Fruit fly (Drosophila melanogaster): ENCODE data around the gene CG34308.

The CG34308 gene

dm6 chr3R:13088395-13088794 lies 647 bp upstream of the CG34308 start, which contains the start of gene timeout (continued):
- peak; percentile 73 for TF ChIP-seq Ets97D (GFP tag; optimal IDR thresholded peaks at IDR 0.05)
- TF ChIP-seq ATbp (GFP tag; optimal IDR thresholded peaks at IDR 0.05) = no peak
- TF ChIP-seq Scr (GFP tag; IDR thresholded peaks at IDR 0.05; ENCODE audit: partially characterized antibody) = peak; percentile 70
- TF ChIP-seq zfh1 (GFP tag; IDR thresholded peaks at IDR 0.05) = no peak
- no peak for TF ChIP-seq wor (GFP tag; IDR thresholded peaks at IDR 0.05)
- no peak for TF ChIP-seq Ssrp (tag; optimal IDR thresholded peaks at IDR 0.05)
- TF ChIP-seq CG10209 (GFP tag; optimal IDR thresholded peaks at IDR 0.05) = no peak
- TF ChIP-seq Fer3 (tag; optimal IDR thresholded peaks at IDR 0.05) = no peak
- TF ChIP-seq CG34376 (GFP tag; optimal IDR thresholded peaks at IDR 0.05) = no peak
- TF ChIP-seq pho (GFP tag; optimal IDR thresholded peaks at IDR 0.05) = no peak
- TF ChIP-seq crol (GFP tag; IDR thresholded peaks at IDR 0.05) = no peak
- TF ChIP-seq CG14667 (GFP tag; IDR thresholded peaks at IDR 0.05) = no peak
- peak; percentile 71 for TF ChIP-seq amos (GFP tag; IDR thresholded peaks at IDR 0.05; ENCODE audit: partially characterized antibody)
- TF ChIP-seq lmd (GFP tag; IDR thresholded peaks at IDR 0.05) = no peak
- TF ChIP-seq CG11560 (tag; IDR thresholded peaks at IDR 0.05) = no peak
- TF ChIP-seq CG13775 (GFP tag; optimal IDR thresholded peaks at IDR 0.05) = no peak
- TF ChIP-seq MBD-R2 (GFP tag; IDR thresholded peaks at IDR 0.05) = peak; percentile 87
- no peak for TF ChIP-seq ash1 (GFP tag; optimal IDR thresholded peaks at IDR 0.05)
- no peak for TF ChIP-seq Eip74EF (GFP tag; optimal IDR thresholded peaks at IDR 0.05)
- TF ChIP-seq lov (optimal IDR thresholded peaks at IDR 0.05) = no peak
- no peak for TF ChIP-seq lov (GFP tag; IDR thresholded peaks at IDR 0.05)
- TF ChIP-seq row (GFP tag; IDR thresholded peaks at IDR 0.05) = no peak; the same call in 2 of the 3 replicates
- no peak for TF ChIP-seq gem (tag; optimal IDR thresholded peaks at IDR 0.05)
- TF ChIP-seq tio (GFP tag; optimal IDR thresholded peaks at IDR 0.05) = no peak
- TF ChIP-seq CG42726 (GFP tag; IDR thresholded peaks at IDR 0.05; ENCODE audit: partially characterized antibody) = peak; percentile 47; the same call in 1 of the 2 replicates
- TF ChIP-seq esg (GFP tag; conservative IDR thresholded peaks at IDR 0.05) = no peak
- no peak for TF ChIP-seq ind (GFP tag; optimal IDR thresholded peaks at IDR 0.05)
- no peak for TF ChIP-seq CG6683 (GFP tag; optimal IDR thresholded peaks at IDR 0.05)
- peak; percentile 50 for TF ChIP-seq nmo (GFP tag; optimal IDR thresholded peaks at IDR 0.05)
- no peak for TF ChIP-seq CG12104 (GFP tag; optimal IDR thresholded peaks at IDR 0.05)
- no peak for TF ChIP-seq CG7839 (tag; optimal IDR thresholded peaks at IDR 0.05)
- peak; percentile 73 for TF ChIP-seq unc-4 (GFP tag; IDR thresholded peaks at IDR 0.05; ENCODE audit: partially characterized antibody)
- no peak for TF ChIP-seq Hsf (GFP tag; optimal IDR thresholded peaks at IDR 0.05)
- TF ChIP-seq CG4617 (GFP tag; optimal IDR thresholded peaks at IDR 0.05; ENCODE audit: borderline replicate concordance) = no peak
- no peak for TF ChIP-seq CG2875 (GFP tag; optimal IDR thresholded peaks at IDR 0.05)
- TF ChIP-seq CG1602 (GFP tag; optimal IDR thresholded peaks at IDR 0.05) = no peak
- no peak for TF ChIP-seq CG18011 (GFP tag; optimal IDR thresholded peaks at IDR 0.05)
- no peak for TF ChIP-seq Hr51 (GFP tag; optimal IDR thresholded peaks at IDR 0.05)
- TF ChIP-seq dm (GFP tag; optimal IDR thresholded peaks at IDR 0.05) = no peak
- no peak for TF ChIP-seq CG11695 (GFP tag; IDR thresholded peaks at IDR 0.05)
- TF ChIP-seq CG7745 (tag; optimal IDR thresholded peaks at IDR 0.05) = no peak
- TF ChIP-seq Antp (GFP tag; optimal IDR thresholded peaks at IDR 0.05) = no peak
- no peak for TF ChIP-seq CG12236 (GFP tag; optimal IDR thresholded peaks at IDR 0.05)
- TF ChIP-seq Dref (GFP tag; IDR thresholded peaks at IDR 0.05) = peak; percentile 92
- no peak for TF ChIP-seq schlank (tag; optimal IDR thresholded peaks at IDR 0.05)
- TF ChIP-seq CG8359 (GFP tag; optimal IDR thresholded peaks at IDR 0.05; ENCODE audit: borderline replicate concordance) = no peak
- TF ChIP-seq fu2 (GFP tag; optimal IDR thresholded peaks at IDR 0.05) = no peak
- TF ChIP-seq exex (tag; optimal IDR thresholded peaks at IDR 0.05) = no peak
- no peak for TF ChIP-seq CG3281 (GFP tag; optimal IDR thresholded peaks at IDR 0.05)
- no peak for TF ChIP-seq H15 (GFP tag; IDR thresholded peaks at IDR 0.05)
- TF ChIP-seq NC2α (GFP tag; optimal IDR thresholded peaks at IDR 0.05) = no peak

Data from whole organism, embryonic.